Worm (Caenorhabditis elegans) whole organism, young adult: Measurements from ENCODE around the gene alh-12.

Experiments
- B0336.3 ChIP-seq: fragments of 200-800 bp; sonication (Bioruptor generic); IDR thresholded peaks from 2 replicates; pipeline ENCODE4 v1.3.6; 2022; ENCODE audit warnings: missing genetic modification characterization, missing compliant biosample characterization
- Y56A3A.18 ChIP-seq: fragments of 200-800 bp; sonication (Bioruptor generic); IDR thresholded peaks from 2 replicates; pipeline ENCODE4 v1.3.6; 2022; ENCODE audit warnings: missing genetic modification reagents, missing genetic modification characterization, missing compliant biosample characterization
- ama-1 ChIP-seq, 3 experiments: fragments of 150-350 bp in 1 of 3; sonication (generic microtip) in 2 of 3; optimal IDR thresholded peaks; 2 replicates each; lab custom pipeline; 2014 to 2018; ENCODE audit warnings: missing biosample characterization in 2 of 3, missing genetic modification characterization in 2 of 3, missing genetic modification reagents in 2 of 3
- ceh-40 ChIP-seq: fragments of 200-800 bp; sonication (Bioruptor generic); IDR thresholded peaks from 2 replicates; pipeline ENCODE4 v1.3.6; 2022; ENCODE audit warnings: missing genetic modification characterization, missing compliant biosample characterization
- nhr-27 ChIP-seq: fragments of 200-800 bp; sonication (Bioruptor generic); optimal IDR thresholded peaks from 2 replicates; lab custom pipeline; 2018; ENCODE audit warnings: mild to moderate bottlenecking, missing genetic modification characterization, moderate library complexity, missing compliant biosample characterization
- snpc-4 ChIP-seq, 5 experiments: fragments of 150-350 bp in 1 of 5; sonication (generic microtip) in 4 of 5; optimal IDR thresholded peaks; 2 replicates each; lab custom pipeline; 2014 to 2018; ENCODE audit warnings: missing genetic modification characterization in 5 of 5, missing biosample characterization in 3 of 5, antibody characterized with exemption in 2 of 5, mild to moderate bottlenecking in 2 of 5, missing compliant biosample characterization in 2 of 5, missing genotype in 2 of 5, moderate library complexity in 2 of 5, missing genetic modification reagents in 1 of 5
- sptf-2 ChIP-seq: fragments of 200-800 bp; sonication (Bioruptor generic); optimal IDR thresholded peaks from 2 replicates; lab custom pipeline; 2018; ENCODE audit warnings: mild to moderate bottlenecking, missing genetic modification characterization, missing compliant biosample characterization
- tbx-9 ChIP-seq: sonication (generic microtip); optimal IDR thresholded peaks from 2 replicates; lab custom pipeline; 2016; ENCODE audit warnings: borderline replicate concordance, missing genetic modification characterization, inconsistent platforms, missing compliant biosample characterization
- unc-62 ChIP-seq: fragments of 150-350 bp; optimal IDR thresholded peaks from 2 replicates; lab custom pipeline; 2014; ENCODE audit warnings: missing biosample characterization, missing genetic modification reagents, missing genetic modification characterization
- zim-3 ChIP-seq: sonication (generic microtip); optimal IDR thresholded peaks from 2 replicates; lab custom pipeline; 2017; ENCODE audit warnings: mild to moderate bottlenecking, missing genetic modification characterization, moderate library complexity, missing compliant biosample characterization

- TF ChIP-seq tbx-9 (tag; lab: Kevin White, UChicago) (no peak), nhr-27 (tag; lab: Kevin White, UChicago) (no peak), snpc-4 (GFP tag; optimal IDR thresholded peaks at IDR 0.05; lab: Kevin White, UChicago) (no peak), snpc-4 (tag; optimal IDR thresholded peaks at IDR 0.05; lab: Kevin White, UChicago) (no peak), B0336.3 (GFP tag; lab: Robert Waterston, UW) (no peak), zim-3 (no peak), Y56A3A.18 (GFP tag; lab: Robert Waterston, UW) (no peak), ama-1 (optimal IDR thresholded peaks at IDR 0.05; lab: Kevin White, UChicago) (no peak), ama-1 (GFP tag; optimal IDR thresholded peaks at IDR 0.05; lab: Kevin White, UChicago) (no peak), sptf-2 (no peak), ceh-40 (GFP tag; lab: Robert Waterston, UW) (no peak), unc-62 (GFP tag; lab: Kevin White, UChicago) (no peak)
These were observed 6.1 kb downstream of the alh-12 start, which contains the start of gene mls-1 for ce11 chrIII:7460018-7460417.
